Fruit fly (Drosophila melanogaster) whole organism, embryonic: ENCODE measurements around the gene CG13084.
A peak's percentile ranks its signal among the peaks of the same experiment; 100 is the strongest.

Source experiments
- Bteb2 ChIP-seq: fragments of 200-800 bp; sonication (Bioruptor generic); optimal IDR thresholded peaks from 2 replicates; lab custom pipeline; 2016; ENCODE audit warnings: missing biosample characterization, missing genetic modification characterization
- CG11504 ChIP-seq: fragments of 200-800 bp; sonication (Bioruptor generic); optimal IDR thresholded peaks from 3 replicates; lab custom pipeline; 2019; ENCODE audit warnings: missing biosample characterization, mild to moderate bottlenecking, missing genetic modification characterization, moderate library complexity
- CG13287 ChIP-seq: fragments of 200-800 bp; sonication (Bioruptor generic); IDR thresholded peaks from 2 replicates; pipeline ENCODE4 v1.3.6; 2022; ENCODE audit warnings: missing biosample characterization, missing genetic modification characterization; ENCODE audit not compliant: partially characterized antibody
- CG13775 ChIP-seq: fragments of 200-800 bp; sonication (Bioruptor generic); optimal IDR thresholded peaks from 3 replicates; lab custom pipeline; 2017; ENCODE audit warnings: missing biosample characterization, mild to moderate bottlenecking, missing genetic modification characterization
- CG14014 ChIP-seq: fragments of 200-800 bp; sonication (Bioruptor generic); IDR thresholded peaks from 2 replicates; pipeline ENCODE4 v1.3.6; 2022; ENCODE audit warnings: missing biosample characterization, missing genetic modification characterization
- CG15269 ChIP-seq: fragments of 200-800 bp; sonication (Bioruptor generic); optimal IDR thresholded peaks from 2 replicates; lab custom pipeline; 2018; ENCODE audit warnings: missing biosample characterization, mild to moderate bottlenecking, missing genetic modification characterization, moderate library complexity
- CG16813 ChIP-seq: fragments of 200-800 bp; sonication (Bioruptor generic); IDR thresholded peaks from 3 replicates; pipeline ENCODE4 v1.3.6; 2022; ENCODE audit warnings: missing biosample characterization, missing genetic modification characterization; ENCODE audit not compliant: partially characterized antibody
- CG17802 ChIP-seq: fragments of 200-800 bp; sonication (Bioruptor generic); optimal IDR thresholded peaks from 2 replicates; lab custom pipeline; 2018; ENCODE audit warnings: missing biosample characterization, mild to moderate bottlenecking, missing genetic modification characterization, moderate library complexity
- CG18599 ChIP-seq: fragments of 200-800 bp; sonication (Bioruptor generic); optimal IDR thresholded peaks from 3 replicates; lab custom pipeline; 2017; ENCODE audit warnings: missing biosample characterization, missing genetic modification characterization, mild to moderate bottlenecking, moderate library complexity, missing genetic modification reagents
- CG18764 ChIP-seq: fragments of 200-800 bp; sonication (Bioruptor generic); optimal IDR thresholded peaks from 3 replicates; lab custom pipeline; 2016; ENCODE audit warnings: missing biosample characterization, missing genetic modification characterization
- CG2116 ChIP-seq: fragments of 200-800 bp; sonication (Bioruptor generic); optimal IDR thresholded peaks from 3 replicates; lab custom pipeline; 2018; ENCODE audit warnings: missing biosample characterization, mild to moderate bottlenecking, missing genetic modification characterization
- CG30020 ChIP-seq: fragments of 200-800 bp; optimal IDR thresholded peaks from 2 replicates; lab custom pipeline; 2019; ENCODE audit warnings: missing biosample characterization, mild to moderate bottlenecking, missing genetic modification characterization, moderate library complexity
- CG31388 ChIP-seq: fragments of 200-800 bp; sonication (Bioruptor generic); optimal IDR thresholded peaks from 2 replicates; lab custom pipeline; 2016; ENCODE audit warnings: missing biosample characterization, missing genetic modification characterization
- CG34224 ChIP-seq: fragments of 200-800 bp; sonication (Bioruptor generic); IDR thresholded peaks from 3 replicates; pipeline ENCODE4 v1.3.6; 2022; ENCODE audit warnings: missing biosample characterization, missing genetic modification characterization; ENCODE audit not compliant: partially characterized antibody
- CG42726 ChIP-seq: fragments of 200-800 bp; sonication (Bioruptor generic); IDR thresholded peaks from 2 replicates; pipeline ENCODE4 v1.3.6; 2022; ENCODE audit warnings: missing biosample characterization, missing genetic modification characterization; ENCODE audit not compliant: partially characterized antibody
- CG5245 ChIP-seq: fragments of 200-800 bp; sonication (Bioruptor generic); optimal IDR thresholded peaks from 3 replicates; lab custom pipeline; 2016; ENCODE audit warnings: missing biosample characterization, missing genetic modification characterization
- CG6175 ChIP-seq: fragments of 200-800 bp; sonication (Bioruptor generic); IDR thresholded peaks from 3 replicates; pipeline ENCODE4 v1.3.6; 2022; ENCODE audit warnings: missing biosample characterization, missing genetic modification characterization
- CG7271 ChIP-seq: fragments of 200-800 bp; sonication (Bioruptor generic); optimal IDR thresholded peaks from 2 replicates; lab custom pipeline; 2018; ENCODE audit warnings: missing biosample characterization, mild to moderate bottlenecking, missing genetic modification characterization, moderate library complexity
- CG7786 ChIP-seq: fragments of 200-800 bp; sonication (Bioruptor generic); optimal IDR thresholded peaks from 2 replicates; lab custom pipeline; 2016; ENCODE audit warnings: missing biosample characterization, missing genetic modification characterization
- CG7987 ChIP-seq: fragments of 200-800 bp; sonication (Bioruptor generic); optimal IDR thresholded peaks from 2 replicates; lab custom pipeline; 2018; ENCODE audit warnings: missing biosample characterization, mild to moderate bottlenecking, missing genetic modification characterization, moderate library complexity
- CG9215 ChIP-seq: fragments of 200-800 bp; sonication (Bioruptor generic); IDR thresholded peaks from 2 replicates; pipeline ENCODE4 v1.3.6; 2022; ENCODE audit warnings: missing biosample characterization, missing genetic modification characterization
- Doc3 ChIP-seq: fragments of 200-800 bp; sonication (Bioruptor generic); IDR thresholded peaks from 3 replicates; pipeline ENCODE4 v1.3.6; 2022; ENCODE audit warnings: missing biosample characterization, missing genetic modification characterization; ENCODE audit not compliant: partially characterized antibody
- Gug ChIP-seq: fragments of 200-800 bp; sonication (Bioruptor generic); IDR thresholded peaks from 4 replicates; pipeline ENCODE4 v1.3.6; 2022; ENCODE audit warnings: missing biosample characterization, missing genetic modification characterization
- Hmx ChIP-seq: fragments of 200-800 bp; sonication (Bioruptor generic); optimal IDR thresholded peaks from 2 replicates; lab custom pipeline; 2016; ENCODE audit warnings: missing biosample characterization, missing genetic modification characterization
- NK7.1 ChIP-seq: fragments of 200-800 bp; sonication (Bioruptor generic); optimal IDR thresholded peaks from 3 replicates; lab custom pipeline; 2016; ENCODE audit warnings: missing biosample characterization, missing genetic modification characterization
- aop ChIP-seq: fragments of 200-800 bp; sonication (Bioruptor generic); IDR thresholded peaks from 2 replicates; pipeline ENCODE4 v1.3.6; 2022; ENCODE audit warnings: missing biosample characterization, missing genetic modification characterization
- corto ChIP-seq: fragments of 200-800 bp; sonication (Bioruptor generic); optimal IDR thresholded peaks from 2 replicates; lab custom pipeline; 2016; ENCODE audit warnings: missing biosample characterization, mild to moderate bottlenecking, missing genetic modification characterization, moderate library complexity
- cwo ChIP-seq: fragments of 200-800 bp; sonication (Bioruptor generic); optimal IDR thresholded peaks from 3 replicates; lab custom pipeline; 2017; ENCODE audit warnings: missing biosample characterization, missing genetic modification characterization, mild to moderate bottlenecking, moderate library complexity, missing genetic modification reagents
- danr ChIP-seq: fragments of 200-800 bp; sonication (Bioruptor generic); IDR thresholded peaks from 2 replicates; pipeline ENCODE4 v1.3.6; 2022; ENCODE audit warnings: missing biosample characterization, missing genetic modification characterization
- dysf ChIP-seq: fragments of 200-800 bp; sonication (Bioruptor generic); IDR thresholded peaks from 3 replicates; pipeline ENCODE4 v1.3.6; 2022; ENCODE audit warnings: missing biosample characterization, missing genetic modification characterization
- ems ChIP-seq: fragments of 200-800 bp; sonication (Bioruptor generic); optimal IDR thresholded peaks from 3 replicates; lab custom pipeline; 2016; ENCODE audit warnings: missing biosample characterization, missing genetic modification characterization
- gsb ChIP-seq: fragments of 200-800 bp; sonication (Bioruptor generic); IDR thresholded peaks from 2 replicates; pipeline ENCODE4 v1.3.6; 2022; ENCODE audit warnings: missing biosample characterization, missing genetic modification characterization
- ham ChIP-seq: fragments of 200-800 bp; sonication (Bioruptor generic); IDR thresholded peaks from 2 replicates; pipeline ENCODE4 v1.3.6; 2022; ENCODE audit warnings: missing biosample characterization, missing genetic modification characterization
- jing ChIP-seq: fragments of 200-800 bp; sonication (Bioruptor generic); optimal IDR thresholded peaks from 2 replicates; lab custom pipeline; 2018; ENCODE audit warnings: missing biosample characterization, mild to moderate bottlenecking, missing genetic modification characterization
- kah ChIP-seq: fragments of 200-800 bp; sonication (Bioruptor generic); optimal IDR thresholded peaks from 2 replicates; lab custom pipeline; 2018; ENCODE audit warnings: missing biosample characterization, mild to moderate bottlenecking, missing genetic modification characterization
- ken ChIP-seq: fragments of 200-800 bp; sonication (Bioruptor generic); IDR thresholded peaks from 3 replicates; pipeline ENCODE4 v1.3.6; 2022; ENCODE audit warnings: missing biosample characterization, missing genetic modification characterization
- lilli ChIP-seq: fragments of 200-800 bp; sonication (Bioruptor generic); optimal IDR thresholded peaks from 3 replicates; lab custom pipeline; 2016; ENCODE audit warnings: missing biosample characterization, missing genetic modification characterization
- lmd ChIP-seq: fragments of 200-800 bp; sonication (Bioruptor generic); IDR thresholded peaks from 2 replicates; pipeline ENCODE4 v1.3.6; 2022; ENCODE audit warnings: missing biosample characterization, missing genetic modification characterization
- p53 ChIP-seq: fragments of 200-800 bp; sonication (Bioruptor generic); optimal IDR thresholded peaks from 2 replicates; lab custom pipeline; 2016; ENCODE audit warnings: missing biosample characterization, missing genetic modification characterization
- pfk ChIP-seq: fragments of 200-800 bp; sonication (Bioruptor generic); optimal IDR thresholded peaks from 2 replicates; lab custom pipeline; 2018; ENCODE audit warnings: missing biosample characterization, mild to moderate bottlenecking, missing genetic modification characterization, moderate library complexity
- pita ChIP-seq: fragments of 200-800 bp; sonication (Bioruptor generic); optimal IDR thresholded peaks from 2 replicates; lab custom pipeline; 2017; ENCODE audit warnings: missing biosample characterization, mild to moderate bottlenecking, missing genetic modification characterization
- sima ChIP-seq: fragments of 200-800 bp; sonication (Bioruptor generic); optimal IDR thresholded peaks from 2 replicates; lab custom pipeline; 2016; ENCODE audit warnings: missing biosample characterization, missing genetic modification characterization
- slp2 ChIP-seq: fragments of 200-800 bp; sonication (Bioruptor generic); optimal IDR thresholded peaks from 2 replicates; lab custom pipeline; 2016; ENCODE audit warnings: missing biosample characterization, missing genetic modification characterization
- sr ChIP-seq: fragments of 200-800 bp; sonication (Bioruptor generic); IDR thresholded peaks from 3 replicates; pipeline ENCODE4 v1.3.6; 2022; ENCODE audit warnings: missing biosample characterization, missing genetic modification characterization
- ssp ChIP-seq: fragments of 200-800 bp; sonication (Bioruptor generic); IDR thresholded peaks from 2 replicates; pipeline ENCODE4 v1.3.6; 2022; ENCODE audit warnings: missing biosample characterization, missing genetic modification characterization
- stwl ChIP-seq: fragments of 200-800 bp; sonication (Bioruptor generic); optimal IDR thresholded peaks from 3 replicates; lab custom pipeline; 2018; ENCODE audit warnings: missing biosample characterization, mild to moderate bottlenecking, missing genetic modification characterization, moderate library complexity
- tap ChIP-seq: fragments of 200-800 bp; optimal IDR thresholded peaks from 3 replicates; lab custom pipeline; 2019; ENCODE audit warnings: missing biosample characterization, mild to moderate bottlenecking, missing genetic modification characterization, moderate library complexity
- tio ChIP-seq: fragments of 200-800 bp; sonication (Bioruptor generic); optimal IDR thresholded peaks from 2 replicates; lab custom pipeline; 2017; ENCODE audit warnings: missing biosample characterization, missing genetic modification characterization, inconsistent platforms
- trh ChIP-seq: fragments of 200-800 bp; sonication (Bioruptor generic); optimal IDR thresholded peaks from 2 replicates; lab custom pipeline; 2016; ENCODE audit warnings: missing biosample characterization, missing genetic modification characterization
- ttk ChIP-seq: fragments of 200-800 bp; sonication (Bioruptor generic); IDR thresholded peaks from 2 replicates; pipeline ENCODE4 v2.1.2; 2022; ENCODE audit warnings: missing biosample characterization, missing genetic modification characterization
- vnd ChIP-seq: fragments of 200-800 bp; sonication (Bioruptor generic); IDR thresholded peaks from 3 replicates; pipeline ENCODE4 v1.3.6; 2022; ENCODE audit warnings: missing biosample characterization, missing genetic modification characterization; ENCODE audit not compliant: partially characterized antibody

Gene CG13084

dm6 chr2L:19444734-19445140 lies 40.0 kb upstream of the CG13084 start, which contains the start of gene Hs2st (continued):
- TF ChIP-seq slp2 (GFP tag; lab: Kevin White, UChicago) (peak; percentile 91), Doc3 (no peak), pita (no peak), ttk (GFP tag; lab: Robert Waterston, UW) (peak; percentile 86), NK7.1 (GFP tag; lab: Kevin White, UChicago) (peak; percentile 83), ems (GFP tag; lab: Kevin White, UChicago) (peak; percentile 95), CG13775 (GFP tag; lab: Kevin White, UChicago) (peak; percentile 96), CG18764 (GFP tag; lab: Kevin White, UChicago) (peak; percentile 89), vnd (GFP tag; lab: Robert Waterston, UW) (peak; percentile 24; the same call in 1 of the 3 replicates), jing (GFP tag; lab: Kevin White, UChicago) (peak; percentile 74), CG34224 (GFP tag; lab: Robert Waterston, UW) (no peak), gsb (GFP tag; lab: Robert Waterston, UW) (peak; percentile 68), sr (GFP tag; lab: Robert Waterston, UW) (peak; percentile 46; the same call in 1 of the 3 replicates), tap (tag; lab: Kevin White, UChicago) (peak; percentile 72), ken (GFP tag; lab: Robert Waterston, UW) (peak; percentile 95), Bteb2 (GFP tag; lab: Kevin White, UChicago) (peak; percentile 95), CG17802 (peak; percentile 72), Gug (peak; percentile 93), CG7271 (tag; lab: Kevin White, UChicago) (peak; percentile 51), corto (GFP tag; lab: Kevin White, UChicago) (peak; percentile 63), stwl (tag; lab: Kevin White, UChicago) (peak; percentile 89), p53 (GFP tag; lab: Kevin White, UChicago) (peak; percentile 88), kah (GFP tag; lab: Kevin White, UChicago) (peak; percentile 53), dysf (peak; percentile 94), lmd (GFP tag; lab: Robert Waterston, UW) (peak; percentile 96), lilli (GFP tag; lab: Kevin White, UChicago) (peak; percentile 98), aop (GFP tag; lab: Robert Waterston, UW) (peak; percentile 80), danr (GFP tag; lab: Robert Waterston, UW) (peak; percentile 89), CG5245 (GFP tag; lab: Kevin White, UChicago) (peak; percentile 90), CG15269 (tag; lab: Kevin White, UChicago) (peak; percentile 88), CG30020 (tag; lab: Kevin White, UChicago) (peak; percentile 78), ham (peak; percentile 81), CG13287 (GFP tag; lab: Robert Waterston, UW) (peak; percentile 62), pfk (GFP tag; lab: Kevin White, UChicago) (peak; percentile 34), CG31388 (peak; percentile 72), ssp (peak; percentile 90), CG7786 (peak; percentile 96), tio (peak; percentile 87), Hmx (GFP tag; lab: Kevin White, UChicago) (peak; percentile 83), CG7987 (GFP tag; lab: Kevin White, UChicago) (peak; percentile 87), CG18599 (GFP tag; lab: Kevin White, UChicago) (peak; percentile 91), CG16813 (GFP tag; lab: Robert Waterston, UW) (peak; percentile 52; the same call in 2 of the 3 replicates), CG11504 (tag; lab: Kevin White, UChicago) (peak; percentile 89), cwo (GFP tag; lab: Kevin White, UChicago) (peak; percentile 75), trh (peak; percentile 81), CG6175 (peak; percentile 88), CG9215 (GFP tag; lab: Robert Waterston, UW) (peak; percentile 96), CG2116 (GFP tag; lab: Kevin White, UChicago) (peak; percentile 89), CG14014 (GFP tag; lab: Robert Waterston, UW) (peak; percentile 92), CG42726 (GFP tag; lab: Robert Waterston, UW) (no peak), sima (GFP tag; lab: Kevin White, UChicago) (peak; percentile 79)
